Fruit fly (Drosophila melanogaster): Measurements from ENCODE around the gene MTPAP.

DNA sequence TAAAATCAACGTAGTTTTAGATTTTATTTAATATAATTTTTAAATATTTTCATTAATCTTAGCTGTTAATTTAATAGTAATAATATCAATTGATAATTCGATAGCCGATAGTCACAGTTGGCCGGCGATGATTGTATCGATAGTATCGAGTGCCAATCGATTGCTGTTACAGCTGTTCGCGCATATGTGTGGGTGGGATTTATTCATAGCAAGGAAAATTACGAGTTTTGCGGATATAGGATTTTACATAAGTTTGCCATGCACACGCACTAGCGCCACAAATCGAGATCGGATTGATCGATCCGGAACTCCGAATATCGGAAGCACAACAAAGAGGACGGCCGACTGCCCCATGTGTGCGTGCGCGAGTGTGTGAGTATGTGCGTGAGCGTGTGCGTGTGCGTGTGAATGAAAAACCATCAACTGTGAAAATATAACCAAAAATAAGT lies 7.2 kb downstream of the MTPAP start, which contains the start of gene Naa30A:
- no peak for TF ChIP-seq psq (optimal IDR thresholded peaks at IDR 0.05)
- TF ChIP-seq ttk (optimal IDR thresholded peaks at IDR 0.05): no peak
- no peak for TF ChIP-seq h (optimal IDR thresholded peaks at IDR 0.05)
